Worm (Caenorhabditis elegans) whole organism, midembryonic: ENCODE results near the gene srt-49.
A peak's percentile ranks its signal among the peaks of the same experiment; 100 is the strongest.

Source experiments
- T22C8.4 ChIP-seq: fragments of 200-800 bp; sonication (Bioruptor generic); IDR thresholded peaks from 2 replicates; pipeline ENCODE4 v1.3.6; 2022; ENCODE audit warnings: missing genetic modification characterization, missing compliant biosample characterization
- cog-1 ChIP-seq: sonication (generic microtip); optimal IDR thresholded peaks from 2 replicates; lab custom pipeline; 2016; ENCODE audit warnings: missing genetic modification characterization, missing compliant biosample characterization
- flt-1 ChIP-seq: fragments of 200-800 bp; sonication (Bioruptor generic); IDR thresholded peaks from 2 replicates; pipeline ENCODE4 v1.3.6; 2022; ENCODE audit warnings: missing genetic modification characterization, missing compliant biosample characterization
- klf-2 ChIP-seq: fragments of 200-800 bp; sonication (Bioruptor generic); conservative IDR thresholded peaks from 2 replicates; pipeline ENCODE4 v1.3.6; 2022; ENCODE audit warnings: missing genetic modification reagents, missing genetic modification characterization, missing compliant biosample characterization
- med-1 ChIP-seq: sonication (generic microtip); optimal IDR thresholded peaks from 2 replicates; lab custom pipeline; 2017; ENCODE audit warnings: missing genetic modification characterization, mild to moderate bottlenecking, missing compliant biosample characterization, antibody characterized with exemption, missing genetic modification reagents; ENCODE audit not compliant: insufficient read depth
- ref-1 ChIP-seq: fragments of 200-800 bp; sonication (Bioruptor generic); conservative IDR thresholded peaks from 2 replicates; pipeline ENCODE4 v1.3.6; 2022; ENCODE audit warnings: missing genetic modification reagents, missing genetic modification characterization, missing compliant biosample characterization
- tab-1 ChIP-seq: fragments of 200-800 bp; sonication (Bioruptor generic); IDR thresholded peaks from 2 replicates; pipeline ENCODE4 v1.3.6; 2022; ENCODE audit warnings: missing genetic modification characterization, missing compliant biosample characterization
- ztf-23 ChIP-seq: fragments of 200-800 bp; sonication (Bioruptor generic); IDR thresholded peaks from 2 replicates; pipeline ENCODE4 v1.3.6; 2022; ENCODE audit warnings: missing genetic modification reagents, missing genetic modification characterization, missing compliant biosample characterization
- ztf-29 ChIP-seq: fragments of 200-800 bp; sonication (Bioruptor generic); IDR thresholded peaks from 2 replicates; pipeline ENCODE4 v1.3.6; 2022; ENCODE audit warnings: missing genetic modification reagents, missing genetic modification characterization, missing compliant biosample characterization

srt-49 gene

ce11 chrIV:15120746-15121145, 22.6 kb upstream of the srt-49 start, which contains the start of gene clec-189:
Gene clec-189, plus strand, starts transcription at chrIV:15120837.
- no peak for TF ChIP-seq klf-2 (GFP tag; lab: Robert Waterston, UW)
- TF ChIP-seq ztf-23 (GFP tag; lab: Robert Waterston, UW): no peak
- TF ChIP-seq cog-1 (tag; lab: Kevin White, UChicago): no peak
- no peak for TF ChIP-seq tab-1 (GFP tag; lab: Robert Waterston, UW)
- no peak for TF ChIP-seq med-1 (GFP tag; lab: Kevin White, UChicago)
- no peak for TF ChIP-seq ztf-29 (GFP tag; lab: Robert Waterston, UW)
- TF ChIP-seq ref-1: no peak
- no peak for TF ChIP-seq T22C8.4 (GFP tag; lab: Robert Waterston, UW)
- TF ChIP-seq flt-1 (GFP tag; lab: Robert Waterston, UW): no peak

ce11 chrIV:15119268-15119667, 21.1 kb upstream of the srt-49 start:
- TF ChIP-seq T22C8.4 (GFP tag; lab: Robert Waterston, UW) (no peak), ztf-29 (GFP tag; lab: Robert Waterston, UW) (no peak), flt-1 (GFP tag; lab: Robert Waterston, UW) (no peak)

- no peak for TF ChIP-seq cog-1 (tag; lab: Kevin White, UChicago)
- no peak for TF ChIP-seq tab-1 (GFP tag; lab: Robert Waterston, UW)
These were observed 20.2 kb upstream of the srt-49 start, which contains the start of gene M199.136 for ce11 chrIV:15118390-15118789. Gene M199.136, plus strand, starts transcription at chrIV:15118690.

- TF ChIP-seq ref-1: no peak
- TF ChIP-seq med-1 (GFP tag; lab: Kevin White, UChicago): no peak
- no peak for TF ChIP-seq ztf-29 (GFP tag; lab: Robert Waterston, UW)
- no peak for TF ChIP-seq klf-2 (GFP tag; lab: Robert Waterston, UW)
- no peak for TF ChIP-seq ztf-23 (GFP tag; lab: Robert Waterston, UW)
- no peak for TF ChIP-seq cog-1 (tag; lab: Kevin White, UChicago)
- no peak for TF ChIP-seq tab-1 (GFP tag; lab: Robert Waterston, UW)
- no peak for TF ChIP-seq flt-1 (GFP tag; lab: Robert Waterston, UW)
- TF ChIP-seq T22C8.4 (GFP tag; lab: Robert Waterston, UW): no peak
These were observed 16.1 kb upstream of the srt-49 start, which contains the start of gene M199.135 for ce11 chrIV:15114324-15114723. Gene M199.135, plus strand, starts transcription at chrIV:15114624.

ce11 chrIV:15113117-15113516, 14.9 kb upstream of the srt-49 start, which contains the start of gene M199.134:
Gene M199.134, minus strand, starts transcription at chrIV:15113217.
- TF ChIP-seq klf-2 (GFP tag; lab: Robert Waterston, UW) (no peak), med-1 (GFP tag; lab: Kevin White, UChicago) (no peak)

- TF ChIP-seq ztf-23 (GFP tag; lab: Robert Waterston, UW) (no peak), ref-1 (no peak), flt-1 (GFP tag; lab: Robert Waterston, UW) (no peak), tab-1 (GFP tag; lab: Robert Waterston, UW) (no peak), med-1 (GFP tag; lab: Kevin White, UChicago) (no peak), cog-1 (tag; lab: Kevin White, UChicago) (no peak), T22C8.4 (GFP tag; lab: Robert Waterston, UW) (no peak), klf-2 (GFP tag; lab: Robert Waterston, UW) (no peak), ztf-29 (GFP tag; lab: Robert Waterston, UW) (no peak)
These were observed 10.3 kb upstream of the srt-49 start, which contains the start of gene M199.2 for ce11 chrIV:15108475-15108874. Gene M199.2, plus strand, starts transcription at chrIV:15108775.

- TF ChIP-seq tab-1 (GFP tag; lab: Robert Waterston, UW) (no peak), cog-1 (tag; lab: Kevin White, UChicago) (peak; percentile 92), med-1 (GFP tag; lab: Kevin White, UChicago) (no peak), flt-1 (GFP tag; lab: Robert Waterston, UW) (no peak)
These were observed 9.0 kb upstream of the srt-49 start for ce11 chrIV:15107218-15107617.

- no peak for TF ChIP-seq tab-1 (GFP tag; lab: Robert Waterston, UW)
- no peak for TF ChIP-seq ztf-29 (GFP tag; lab: Robert Waterston, UW)
- TF ChIP-seq cog-1 (tag; lab: Kevin White, UChicago): no peak
- TF ChIP-seq ztf-23 (GFP tag; lab: Robert Waterston, UW): no peak
- TF ChIP-seq ref-1: no peak
- no peak for TF ChIP-seq klf-2 (GFP tag; lab: Robert Waterston, UW)
- TF ChIP-seq med-1 (GFP tag; lab: Kevin White, UChicago): no peak
- no peak for TF ChIP-seq flt-1 (GFP tag; lab: Robert Waterston, UW)
- no peak for TF ChIP-seq T22C8.4 (GFP tag; lab: Robert Waterston, UW)
These were observed 5.1 kb upstream of the srt-49 start, which contains the start of gene srt-44 for ce11 chrIV:15103224-15103679. Gene srt-44, plus strand, starts transcription at chrIV:15103629.

- no peak for TF ChIP-seq flt-1 (GFP tag; lab: Robert Waterston, UW)
- no peak for TF ChIP-seq med-1 (GFP tag; lab: Kevin White, UChicago)
- TF ChIP-seq tab-1 (GFP tag; lab: Robert Waterston, UW): no peak
- TF ChIP-seq klf-2 (GFP tag; lab: Robert Waterston, UW): no peak
- no peak for TF ChIP-seq ztf-23 (GFP tag; lab: Robert Waterston, UW)
- TF ChIP-seq T22C8.4 (GFP tag; lab: Robert Waterston, UW): no peak
These were observed 23.8 kb downstream of the srt-49 start, which contains the start of gene srt-50 for ce11 chrIV:15074392-15074791. Gene srt-50, plus strand, starts transcription at chrIV:15074692.

- TF ChIP-seq klf-2 (GFP tag; lab: Robert Waterston, UW): no peak
- no peak for TF ChIP-seq T22C8.4 (GFP tag; lab: Robert Waterston, UW)
- no peak for TF ChIP-seq ztf-23 (GFP tag; lab: Robert Waterston, UW)
- no peak for TF ChIP-seq med-1 (GFP tag; lab: Kevin White, UChicago)
- no peak for TF ChIP-seq cog-1 (tag; lab: Kevin White, UChicago)
- no peak for TF ChIP-seq ztf-29 (GFP tag; lab: Robert Waterston, UW)
- no peak for TF ChIP-seq ref-1
- no peak for TF ChIP-seq tab-1 (GFP tag; lab: Robert Waterston, UW)
- TF ChIP-seq flt-1 (GFP tag; lab: Robert Waterston, UW): no peak
These were observed 29.4 kb downstream of the srt-49 start, which contains the start of gene srt-48 for ce11 chrIV:15068818-15069217. Gene srt-48, minus strand, starts transcription at chrIV:15068918.
